Worm (Caenorhabditis elegans) whole organism, L3 larva: ENCODE data around the gene eyg-1.

Experiments used
- ZK546.5 ChIP-seq: sonication (generic microtip); optimal IDR thresholded peaks from 2 replicates; lab custom pipeline; 2017; ENCODE audit warnings: missing biosample characterization, missing genetic modification characterization
- aly-2 ChIP-seq: fragments of 150-350 bp; optimal IDR thresholded peaks from 2 replicates; lab custom pipeline; 2014; ENCODE audit warnings: missing biosample characterization, missing genetic modification characterization
- ama-1 ChIP-seq: fragments of 150-350 bp; optimal IDR thresholded peaks from 2 replicates; lab custom pipeline; 2018
- ceh-16 ChIP-seq: sonication (generic microtip); optimal IDR thresholded peaks from 2 replicates; lab custom pipeline; 2017; ENCODE audit warnings: missing biosample characterization, missing genetic modification characterization
- ceh-28 ChIP-seq: fragments of 150-350 bp; optimal IDR thresholded peaks from 2 replicates; lab custom pipeline; 2014; ENCODE audit warnings: missing biosample characterization, missing genetic modification reagents, missing genetic modification characterization
- ceh-82 ChIP-seq: fragments of 150-350 bp; optimal IDR thresholded peaks from 2 replicates; lab custom pipeline; 2014; ENCODE audit warnings: missing biosample characterization, missing genetic modification characterization
- ceh-9 ChIP-seq: sonication (generic microtip); optimal IDR thresholded peaks from 2 replicates; lab custom pipeline; 2018; ENCODE audit warnings: missing biosample characterization, missing genetic modification characterization
- egl-27 ChIP-seq: sonication (generic microtip); optimal IDR thresholded peaks from 4 replicates; lab custom pipeline; 2017; ENCODE audit warnings: missing biosample characterization, missing genetic modification reagents, missing genetic modification characterization
- egl-5 ChIP-seq: fragments of 150-350 bp; optimal IDR thresholded peaks from 2 replicates; lab custom pipeline; 2017; ENCODE audit warnings: missing biosample characterization, missing genetic modification reagents, missing genetic modification characterization, inconsistent platforms
- elt-1 ChIP-seq: fragments of 150-350 bp; optimal IDR thresholded peaks from 2 replicates; lab custom pipeline; 2014; ENCODE audit warnings: missing biosample characterization, missing genetic modification characterization
- eor-1 ChIP-seq, 2 experiments: fragments of 150-350 bp; optimal IDR thresholded peaks; 2 replicates each; lab custom pipeline; 2014 to 2018; ENCODE audit warnings: missing biosample characterization in 2 of 2, missing genetic modification characterization in 2 of 2
- fkh-2 ChIP-seq: fragments of 150-350 bp; optimal IDR thresholded peaks from 2 replicates; lab custom pipeline; 2014; ENCODE audit warnings: missing biosample characterization, missing genetic modification reagents, missing genetic modification characterization
- fos-1 ChIP-seq: fragments of 150-350 bp; optimal IDR thresholded peaks from 2 replicates; lab custom pipeline; 2014; ENCODE audit warnings: missing biosample characterization, missing genetic modification characterization
- hmg-11 ChIP-seq: sonication (generic microtip); optimal IDR thresholded peaks from 2 replicates; lab custom pipeline; 2016; ENCODE audit warnings: missing genetic modification characterization, missing compliant biosample characterization
- jun-1 ChIP-seq: fragments of 150-350 bp; optimal IDR thresholded peaks from 2 replicates; lab custom pipeline; 2014; ENCODE audit warnings: missing biosample characterization, missing genetic modification reagents, missing genetic modification characterization
- lin-39 ChIP-seq: fragments of 150-350 bp; optimal IDR thresholded peaks from 2 replicates; lab custom pipeline; 2018; ENCODE audit warnings: missing biosample characterization, missing genetic modification reagents, missing genetic modification characterization
- lsy-12 ChIP-seq: sonication (generic microtip); optimal IDR thresholded peaks from 2 replicates; lab custom pipeline; 2016; ENCODE audit warnings: mild to moderate bottlenecking, missing genetic modification characterization, missing compliant biosample characterization
- mdl-1 ChIP-seq: fragments of 150-350 bp; optimal IDR thresholded peaks from 2 replicates; lab custom pipeline; 2014; ENCODE audit warnings: missing biosample characterization, missing genetic modification characterization
- nfya-1 ChIP-seq: sonication (generic microtip); optimal IDR thresholded peaks from 2 replicates; lab custom pipeline; 2017; ENCODE audit warnings: missing genetic modification characterization, mild to moderate bottlenecking, missing compliant biosample characterization, antibody characterized with exemption, moderate library complexity; ENCODE audit not compliant: insufficient read depth
- nhr-11 ChIP-seq: fragments of 150-350 bp; optimal IDR thresholded peaks from 2 replicates; lab custom pipeline; 2014; ENCODE audit warnings: missing biosample characterization, missing genetic modification characterization
- nhr-12 ChIP-seq: fragments of 150-350 bp; optimal IDR thresholded peaks from 2 replicates; lab custom pipeline; 2014; ENCODE audit warnings: missing biosample characterization, missing genetic modification characterization
- nhr-23 ChIP-seq: fragments of 150-350 bp; optimal IDR thresholded peaks from 2 replicates; lab custom pipeline; 2014; ENCODE audit warnings: missing biosample characterization, missing genetic modification reagents, missing genetic modification characterization
- nhr-237 ChIP-seq: fragments of 150-350 bp; optimal IDR thresholded peaks from 2 replicates; lab custom pipeline; 2014; ENCODE audit warnings: missing biosample characterization, missing genetic modification characterization
- nhr-25 ChIP-seq: sonication (generic microtip); optimal IDR thresholded peaks from 2 replicates; lab custom pipeline; 2017; ENCODE audit warnings: missing biosample characterization, missing genetic modification characterization
- nhr-28 ChIP-seq: fragments of 150-350 bp; optimal IDR thresholded peaks from 2 replicates; lab custom pipeline; 2014; ENCODE audit warnings: missing biosample characterization, missing genetic modification characterization
- nhr-67 ChIP-seq: fragments of 150-350 bp; optimal IDR thresholded peaks from 2 replicates; lab custom pipeline; 2014; ENCODE audit warnings: missing biosample characterization, missing genetic modification characterization
- nhr-77 ChIP-seq: fragments of 150-350 bp; optimal IDR thresholded peaks from 2 replicates; lab custom pipeline; 2014; ENCODE audit warnings: missing biosample characterization, missing genetic modification characterization
- pha-4 ChIP-seq: fragments of 150-350 bp; optimal IDR thresholded peaks from 2 replicates; lab custom pipeline; 2014; ENCODE audit warnings: missing biosample characterization, missing genetic modification reagents, missing genetic modification characterization
- sea-2 ChIP-seq: fragments of 150-350 bp; sonication (generic microtip); optimal IDR thresholded peaks from 4 replicates; lab custom pipeline; 2014; ENCODE audit warnings: missing biosample characterization, missing genetic modification reagents, missing genetic modification characterization
- skn-1 ChIP-seq: fragments of 150-350 bp; optimal IDR thresholded peaks from 2 replicates; lab custom pipeline; 2014; ENCODE audit warnings: missing biosample characterization, missing genetic modification characterization
- snpc-4 ChIP-seq: fragments of 150-350 bp; optimal IDR thresholded peaks from 2 replicates; lab custom pipeline; 2014; ENCODE audit warnings: missing biosample characterization, missing genetic modification characterization
- tbx-2 ChIP-seq: sonication (generic microtip); optimal IDR thresholded peaks from 2 replicates; lab custom pipeline; 2016; ENCODE audit warnings: mild to moderate bottlenecking, missing genetic modification characterization, missing compliant biosample characterization
- unc-39 ChIP-seq: sonication (generic microtip); optimal IDR thresholded peaks from 4 replicates; lab custom pipeline; 2017; ENCODE audit warnings: missing biosample characterization, missing genetic modification characterization
- unc-62 ChIP-seq: fragments of 150-350 bp; sonication (generic microtip); optimal IDR thresholded peaks from 4 replicates; lab custom pipeline; 2014; ENCODE audit warnings: missing biosample characterization, missing genetic modification reagents, missing genetic modification characterization
- zag-1 ChIP-seq: fragments of 150-350 bp; optimal IDR thresholded peaks from 2 replicates; lab custom pipeline; 2014; ENCODE audit warnings: missing biosample characterization, missing genetic modification characterization
- ztf-11 ChIP-seq: fragments of 150-350 bp; optimal IDR thresholded peaks from 2 replicates; lab custom pipeline; 2014; ENCODE audit warnings: missing biosample characterization, missing genetic modification characterization

Gene eyg-1

ce11 chrII:9857791-9858190 is 30.0 kb upstream of the eyg-1 start, which contains the start of gene chil-6:
chil-6 (minus strand) TSS chrII:9857891.
- no peak for TF ChIP-seq ceh-16 (tag; lab: Kevin White, UChicago)
- TF ChIP-seq nhr-237 (tag; lab: Kevin White, UChicago): no peak
- TF ChIP-seq eor-1 (tag; optimal IDR thresholded peaks at IDR 0.05; lab: Kevin White, UChicago): no peak
- TF ChIP-seq sea-2 (GFP tag; lab: Kevin White, UChicago): no peak
- TF ChIP-seq ama-1: no peak
- TF ChIP-seq ZK546.5 (tag; lab: Kevin White, UChicago): no peak
- no peak for TF ChIP-seq nhr-67 (tag; lab: Kevin White, UChicago)
- no peak for TF ChIP-seq lin-39 (tag; lab: Kevin White, UChicago)
- no peak for TF ChIP-seq snpc-4
- TF ChIP-seq nhr-12: no peak
- TF ChIP-seq nhr-11: no peak
- no peak for TF ChIP-seq pha-4
- no peak for TF ChIP-seq elt-1
- TF ChIP-seq, all 47 proteins: peak for 0

- no peak for TF ChIP-seq nhr-28 (tag; lab: Kevin White, UChicago)
- TF ChIP-seq, all 47 proteins: peak for 0
These were observed 27.9 kb upstream of the eyg-1 start, which contains the start of gene chil-4 for ce11 chrII:9855620-9856019. chil-4 (minus strand) TSS chrII:9855720.

ce11 chrII:9850945-9851344 is 23.2 kb upstream of the eyg-1 start, which contains the start of gene ZK938.10:
ZK938.10 (minus strand) TSS chrII:9851045.
- no peak for TF ChIP-seq lsy-12 (tag; lab: Kevin White, UChicago)
- no peak for TF ChIP-seq nhr-67 (tag; lab: Kevin White, UChicago)
- TF ChIP-seq eor-1 (tag; optimal IDR thresholded peaks at IDR 0.05; lab: Kevin White, UChicago): no peak
- TF ChIP-seq ceh-16 (tag; lab: Kevin White, UChicago): no peak
- no peak for TF ChIP-seq mdl-1 (tag; lab: Kevin White, UChicago)
- no peak for TF ChIP-seq unc-39 (tag; lab: Kevin White, UChicago)
- no peak for TF ChIP-seq ztf-11 (tag; lab: Kevin White, UChicago)
- TF ChIP-seq nhr-23: no peak
- TF ChIP-seq nfya-1: no peak
- TF ChIP-seq nhr-77: no peak
- no peak for TF ChIP-seq fos-1
- no peak for TF ChIP-seq unc-62
- TF ChIP-seq elt-1: no peak
- no peak for TF ChIP-seq zag-1
- TF ChIP-seq lin-39 (tag; lab: Kevin White, UChicago): no peak
- no peak for TF ChIP-seq tbx-2 (tag; lab: Kevin White, UChicago)

ce11 chrII:9849497-9849896 is 21.7 kb upstream of the eyg-1 start, which contains the start of gene old-2:
old-2 (minus strand) TSS chrII:9849597.
- TF ChIP-seq ceh-28 (tag; lab: Kevin White, UChicago): no peak
- no peak for TF ChIP-seq nhr-12
- TF ChIP-seq nhr-11: no peak
- TF ChIP-seq fkh-2 (tag; lab: Kevin White, UChicago): no peak
- no peak for TF ChIP-seq ceh-9 (tag; lab: Kevin White, UChicago)
- no peak for TF ChIP-seq ZK546.5 (tag; lab: Kevin White, UChicago)
- no peak for TF ChIP-seq elt-1
- TF ChIP-seq lsy-12 (tag; lab: Kevin White, UChicago): no peak
- no peak for TF ChIP-seq mdl-1 (tag; lab: Kevin White, UChicago)
- no peak for TF ChIP-seq jun-1
- no peak for TF ChIP-seq sea-2 (GFP tag; lab: Kevin White, UChicago)
- no peak for TF ChIP-seq ceh-82
- no peak for TF ChIP-seq ama-1

ce11 chrII:9845239-9845638 is 17.5 kb upstream of the eyg-1 start, which contains the start of gene chil-9:
chil-9 (minus strand) TSS chrII:9845339.
- TF ChIP-seq ceh-9 (tag; lab: Kevin White, UChicago) (no peak), ceh-28 (tag; lab: Kevin White, UChicago) (no peak), ZK546.5 (tag; lab: Kevin White, UChicago) (no peak)

ce11 chrII:9841985-9842505 is 14.3 kb upstream of the eyg-1 start, which contains the start of gene rnh-1.2:
rnh-1.2 (minus strand) TSS chrII:9842035.
- no peak for TF ChIP-seq elt-1
- TF ChIP-seq skn-1: no peak
- TF ChIP-seq zag-1: no peak
- no peak for TF ChIP-seq jun-1
- TF ChIP-seq hmg-11 (tag; lab: Kevin White, UChicago): no peak
- TF ChIP-seq egl-27 (tag; lab: Kevin White, UChicago): no peak
- no peak for TF ChIP-seq nhr-77
- no peak for TF ChIP-seq nhr-28 (tag; lab: Kevin White, UChicago)
- no peak for TF ChIP-seq nfya-1
- no peak for TF ChIP-seq eor-1 (tag; optimal IDR thresholded peaks at IDR 0.05; lab: Kevin White, UChicago)
- no peak for TF ChIP-seq mdl-1 (tag; lab: Kevin White, UChicago)
- TF ChIP-seq egl-5 (tag; lab: Kevin White, UChicago): no peak
- no peak for TF ChIP-seq ceh-28 (tag; lab: Kevin White, UChicago)
- TF ChIP-seq aly-2 (tag; lab: Kevin White, UChicago): no peak
- no peak for TF ChIP-seq unc-39 (tag; lab: Kevin White, UChicago)
- TF ChIP-seq nhr-25 (tag; lab: Kevin White, UChicago): no peak
